Fruit fly (Drosophila melanogaster): Measurements from ENCODE around the gene CG9400.

Gene CG9400

DNA sequence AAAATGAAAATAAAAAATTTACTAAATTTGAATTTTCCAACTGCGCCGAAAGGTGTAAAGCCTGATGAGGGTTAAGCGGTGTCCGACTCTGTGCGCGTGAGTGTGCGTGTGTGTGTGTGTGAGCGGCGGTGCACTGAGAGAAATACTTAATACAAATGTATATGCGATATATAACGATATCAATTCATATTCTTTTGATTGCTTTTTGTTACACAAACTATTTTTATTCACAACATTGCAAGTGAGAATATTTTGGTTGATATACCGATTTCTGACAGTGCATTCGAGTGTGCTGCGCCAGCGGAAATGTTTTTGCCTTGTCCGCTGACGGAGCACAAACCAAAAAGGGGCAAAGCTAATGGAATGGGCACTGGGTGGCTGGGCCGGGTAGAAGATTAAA lies 43.0 kb upstream of the CG9400 start (continued):
- TF ChIP-seq CG12219 (GFP tag; optimal IDR thresholded peaks at IDR 0.05) (no peak), Antp (GFP tag; optimal IDR thresholded peaks at IDR 0.05) (no peak), zfh2 (GFP tag; optimal IDR thresholded peaks at IDR 0.05) (no peak), CG6689 (GFP tag; IDR thresholded peaks at IDR 0.05) (no peak), Blimp-1 (GFP tag; optimal IDR thresholded peaks at IDR 0.05) (peak; percentile 35), fu2 (GFP tag; optimal IDR thresholded peaks at IDR 0.05) (no peak), wor (GFP tag; IDR thresholded peaks at IDR 0.05) (no peak), Rx (GFP tag; IDR thresholded peaks at IDR 0.05) (no peak), CG31365 (tag; optimal IDR thresholded peaks at IDR 0.05) (no peak), Drgx (GFP tag; IDR thresholded peaks at IDR 0.05) (no peak), oc (tag; optimal IDR thresholded peaks at IDR 0.05) (no peak), CG13296 (GFP tag; optimal IDR thresholded peaks at IDR 0.05) (no peak), vvl (GFP tag; IDR thresholded peaks at IDR 0.05) (0 out of 2 replicates have a peak, but pooled peaks have one; percentile 21), Mad (GFP tag; optimal IDR thresholded peaks at IDR 0.05) (no peak), Elba2 (GFP tag; optimal IDR thresholded peaks at IDR 0.05) (no peak), grau (tag; optimal IDR thresholded peaks at IDR 0.05) (peak; percentile 13), dm (GFP tag; optimal IDR thresholded peaks at IDR 0.05) (no peak), Dbx (GFP tag; IDR thresholded peaks at IDR 0.05) (no peak), unpg (GFP tag; optimal IDR thresholded peaks at IDR 0.05) (no peak), CG34224 (GFP tag; IDR thresholded peaks at IDR 0.05; ENCODE audit: partially characterized antibody) (no peak), ewg (GFP tag; optimal IDR thresholded peaks at IDR 0.05) (no peak), bsh (GFP tag; optimal IDR thresholded peaks at IDR 0.05) (peak in 1 of 2 experiments; percentile 41), en (GFP tag; optimal IDR thresholded peaks at IDR 0.05) (no peak), eve (GFP tag; optimal IDR thresholded peaks at IDR 0.05) (no peak), CG1647 (GFP tag; optimal IDR thresholded peaks at IDR 0.05) (no peak), az2 (GFP tag; optimal IDR thresholded peaks at IDR 0.05) (no peak), gcm2 (GFP tag; optimal IDR thresholded peaks at IDR 0.05) (no peak), Camta (GFP tag; optimal IDR thresholded peaks at IDR 0.05) (no peak), usp (GFP tag; optimal IDR thresholded peaks at IDR 0.05) (no peak), CG15696 (tag; optimal IDR thresholded peaks at IDR 0.05) (no peak), CG2202 (tag; optimal IDR thresholded peaks at IDR 0.05) (no peak), CG9817 (tag; optimal IDR thresholded peaks at IDR 0.05) (peak; percentile 8), CG7745 (tag; optimal IDR thresholded peaks at IDR 0.05) (no peak), gro (GFP tag; optimal IDR thresholded peaks at IDR 0.05) (no peak), vnd (GFP tag; IDR thresholded peaks at IDR 0.05; ENCODE audit: partially characterized antibody) (no peak), CG14667 (GFP tag; IDR thresholded peaks at IDR 0.05) (no peak), D (optimal IDR thresholded peaks at IDR 0.05) (no peak), D (GFP tag; optimal IDR thresholded peaks at IDR 0.05) (no peak), Bdp1 (GFP tag; optimal IDR thresholded peaks at IDR 0.05) (no peak), Dip3 (GFP tag; optimal IDR thresholded peaks at IDR 0.05) (no peak), CG30020 (tag; optimal IDR thresholded peaks at IDR 0.05) (no peak), NfI (GFP tag; optimal IDR thresholded peaks at IDR 0.05) (no peak), mirr (GFP tag; optimal IDR thresholded peaks at IDR 0.05) (no peak), CG12071 (GFP tag; optimal IDR thresholded peaks at IDR 0.05) (no peak), klu (GFP tag; IDR thresholded peaks at IDR 0.05) (no peak), CG12942 (GFP tag; optimal IDR thresholded peaks at IDR 0.05) (no peak), jumu (GFP tag; optimal IDR thresholded peaks at IDR 0.05) (no peak), Myb (GFP tag; optimal IDR thresholded peaks at IDR 0.05) (no peak), CG42726 (GFP tag; IDR thresholded peaks at IDR 0.05; ENCODE audit: partially characterized antibody) (no peak), zfh1 (GFP tag; IDR thresholded peaks at IDR 0.05) (no peak), lola (GFP tag; optimal IDR thresholded peaks at IDR 0.05) (no peak), scrt (GFP tag; optimal IDR thresholded peaks at IDR 0.05) (no peak)

Data from whole organism, embryonic.